Worm (Caenorhabditis elegans) whole organism, early embryonic: ENCODE results near the gene C25G4.17.

Experiments used
- B0310.2 ChIP-seq: sonication (generic microtip); optimal IDR thresholded peaks from 2 replicates; lab custom pipeline; 2016; ENCODE audit warnings: mild to moderate bottlenecking, missing genetic modification characterization, missing compliant biosample characterization
- F13C5.2 ChIP-seq: sonication (generic microtip); optimal IDR thresholded peaks from 2 replicates; lab custom pipeline; 2017; ENCODE audit warnings: mild to moderate bottlenecking, missing genetic modification characterization, inconsistent platforms, missing compliant biosample characterization
- aly-1 ChIP-seq: sonication (generic microtip); optimal IDR thresholded peaks from 2 replicates; lab custom pipeline; 2016; ENCODE audit warnings: missing genetic modification characterization, missing compliant biosample characterization
- ama-1 ChIP-seq: fragments of 150-350 bp; optimal IDR thresholded peaks from 2 replicates; lab custom pipeline; 2014
- ceh-13 ChIP-seq: fragments of 200-800 bp; sonication (Bioruptor generic); optimal IDR thresholded peaks from 2 replicates; lab custom pipeline; 2018; ENCODE audit warnings: mild to moderate bottlenecking, missing genetic modification characterization, missing compliant biosample characterization
- ceh-36 ChIP-seq: sonication (generic microtip); optimal IDR thresholded peaks from 2 replicates; lab custom pipeline; 2016; ENCODE audit warnings: missing genetic modification characterization, inconsistent platforms, missing compliant biosample characterization
- ets-7 ChIP-seq: sonication (generic microtip); optimal IDR thresholded peaks from 2 replicates; lab custom pipeline; 2016; ENCODE audit warnings: missing genotype, missing genetic modification characterization, missing compliant biosample characterization
- flt-1 ChIP-seq: fragments of 200-800 bp; sonication (Bioruptor generic); IDR thresholded peaks from 2 replicates; pipeline ENCODE4 v1.3.6; 2022; ENCODE audit warnings: missing genetic modification characterization, missing compliant biosample characterization
- hmbx-1 ChIP-seq: sonication (generic microtip); optimal IDR thresholded peaks from 2 replicates; lab custom pipeline; 2016; ENCODE audit warnings: mild to moderate bottlenecking, missing genetic modification characterization, missing compliant biosample characterization
- hmg-4 ChIP-seq: fragments of 200-800 bp; sonication (Bioruptor generic); optimal IDR thresholded peaks from 2 replicates; lab custom pipeline; 2018; ENCODE audit warnings: mild to moderate bottlenecking, missing genetic modification characterization, missing compliant biosample characterization
- hnd-1 ChIP-seq: sonication (generic microtip); optimal IDR thresholded peaks from 2 replicates; lab custom pipeline; 2016; ENCODE audit warnings: missing genetic modification characterization, missing compliant biosample characterization
- pes-1 ChIP-seq: fragments of 200-800 bp; sonication (Bioruptor generic); IDR thresholded peaks from 2 replicates; pipeline ENCODE4 v1.3.6; 2022; ENCODE audit warnings: missing genetic modification reagents, missing genetic modification characterization, missing compliant biosample characterization
- scrt-1 ChIP-seq: fragments of 200-800 bp; sonication (Bioruptor generic); IDR thresholded peaks from 2 replicates; pipeline ENCODE4 v1.3.6; 2022; ENCODE audit warnings: missing genetic modification characterization, missing compliant biosample characterization
- sea-1 ChIP-seq: fragments of 200-800 bp; sonication (Bioruptor generic); conservative IDR thresholded peaks from 2 replicates; pipeline ENCODE4 v1.3.6; 2022; ENCODE audit warnings: missing genetic modification characterization, missing compliant biosample characterization
- tbx-11 ChIP-seq: fragments of 200-800 bp; sonication (Bioruptor generic); IDR thresholded peaks from 2 replicates; pipeline ENCODE4 v1.3.6; 2022; ENCODE audit warnings: missing genetic modification characterization, missing compliant biosample characterization
- tbx-37 ChIP-seq: fragments of 200-800 bp; sonication (Bioruptor generic); conservative IDR thresholded peaks from 2 replicates; pipeline ENCODE4 v1.3.6; 2022; ENCODE audit warnings: missing genetic modification reagents, missing genetic modification characterization, missing compliant biosample characterization
- tra-4 ChIP-seq: sonication (generic microtip); optimal IDR thresholded peaks from 2 replicates; lab custom pipeline; 2017; ENCODE audit warnings: missing genetic modification characterization, missing compliant biosample characterization

The C25G4.17 gene

ce11 chrIV:12435442-12435841, 6.4 kb upstream of the C25G4.17 start, which contains the start of gene irg-4:
irg-4 (plus strand) TSS chrIV:12435833.
- no peak for TF ChIP-seq tbx-37
- TF ChIP-seq tra-4 (tag; lab: Kevin White, UChicago): no peak
- TF ChIP-seq tbx-11 (GFP tag; lab: Robert Waterston, UW): no peak
- TF ChIP-seq flt-1 (GFP tag; lab: Robert Waterston, UW): no peak
- TF ChIP-seq scrt-1 (GFP tag; lab: Robert Waterston, UW): no peak
- no peak for TF ChIP-seq ceh-36

DNA sequence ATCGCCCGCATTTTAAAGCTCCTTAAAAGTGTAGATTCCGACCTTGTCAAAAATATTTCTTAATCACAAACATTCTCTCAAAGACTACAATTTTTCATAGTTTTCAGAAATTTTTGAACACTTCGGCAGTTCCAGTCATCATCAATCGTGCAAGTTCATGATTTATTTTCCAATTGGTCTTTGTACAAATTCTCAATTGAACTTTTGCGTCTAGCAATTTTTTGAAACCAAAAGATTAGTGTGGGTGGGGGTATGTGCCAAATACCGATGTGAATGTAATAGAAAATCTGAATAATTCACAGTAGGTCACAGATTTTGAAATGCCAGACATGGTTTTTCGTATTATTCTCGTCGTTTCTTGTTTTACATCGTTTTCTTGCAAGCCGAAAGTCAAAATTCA, 3.5 kb upstream of the C25G4.17 start, which contains the start of gene clec-185:
Gene clec-185 (plus strand): TSS at position 301 of the 400 bp plus-strand sequence.
- TF ChIP-seq ceh-13 (GFP tag; lab: Kevin White, UChicago): no peak
- TF ChIP-seq F13C5.2: no peak
- no peak for TF ChIP-seq hmg-4 (GFP tag; lab: Kevin White, UChicago)

- TF ChIP-seq F13C5.2: no peak
- TF ChIP-seq B0310.2 (tag; lab: Kevin White, UChicago): no peak
- TF ChIP-seq sea-1 (GFP tag; lab: Robert Waterston, UW): no peak
- TF ChIP-seq tbx-37: no peak
- TF ChIP-seq tra-4 (tag; lab: Kevin White, UChicago): no peak
- no peak for TF ChIP-seq ceh-13 (GFP tag; lab: Kevin White, UChicago)
- no peak for TF ChIP-seq aly-1 (tag; lab: Kevin White, UChicago)
- TF ChIP-seq ceh-36: no peak
- TF ChIP-seq ama-1: no peak
- no peak for TF ChIP-seq pes-1 (GFP tag; lab: Robert Waterston, UW)
- no peak for TF ChIP-seq hmbx-1 (tag; lab: Kevin White, UChicago)
- no peak for TF ChIP-seq flt-1 (GFP tag; lab: Robert Waterston, UW)
Observed at ce11 chrIV:12443936-12444335, 2.1 kb downstream of the C25G4.17 start, which contains the start of gene C25G4.2. C25G4.2 (minus strand) TSS chrIV:12444035.

ce11 chrIV:12445463-12445934, 3.7 kb downstream of the C25G4.17 start, which contains the start of gene C25G4.3:
C25G4.3 (minus strand) TSS chrIV:12445884.
- TF ChIP-seq hmbx-1 (tag; lab: Kevin White, UChicago) (no peak), pes-1 (GFP tag; lab: Robert Waterston, UW) (no peak), ama-1 (no peak), aly-1 (tag; lab: Kevin White, UChicago) (no peak), tbx-11 (GFP tag; lab: Robert Waterston, UW) (no peak)

DNA sequence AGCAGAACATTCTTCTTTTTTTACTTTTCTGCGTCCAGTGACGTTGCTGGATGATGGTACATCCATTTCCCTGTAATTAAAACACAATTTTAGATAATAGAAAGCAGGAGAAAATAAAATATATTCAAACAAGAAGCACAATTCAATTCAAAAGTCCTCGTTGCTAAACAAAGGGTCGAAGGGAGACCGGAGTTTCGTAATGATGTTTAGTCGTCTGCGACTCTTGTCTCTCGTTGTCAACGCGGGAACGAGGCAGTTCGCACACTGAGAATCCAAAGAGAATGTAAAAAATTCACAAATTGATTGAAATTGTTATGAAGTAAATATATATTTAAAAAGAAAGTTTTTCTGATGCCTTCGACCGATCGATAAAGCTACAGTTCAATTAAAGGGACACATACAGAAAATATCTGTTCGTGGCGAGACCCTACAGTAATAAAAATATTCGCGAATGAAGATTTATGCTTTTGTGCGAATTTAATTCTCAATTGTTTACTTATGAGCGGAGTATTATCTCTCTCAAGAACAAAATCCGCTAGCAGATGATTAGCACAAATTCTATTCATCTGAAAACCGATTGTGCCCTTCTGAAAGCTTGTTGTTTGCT, 9.5 kb downstream of the C25G4.17 start, which contains the start of gene dpy-26:
Gene dpy-26 (minus strand): TSS at position 111 of the 607 bp plus-strand sequence.
- TF ChIP-seq scrt-1 (GFP tag; lab: Robert Waterston, UW): no peak
- peak; percentile 18 for TF ChIP-seq F13C5.2
- no peak for TF ChIP-seq sea-1 (GFP tag; lab: Robert Waterston, UW)
- no peak for TF ChIP-seq ets-7 (tag; lab: Kevin White, UChicago)
- no peak for TF ChIP-seq flt-1 (GFP tag; lab: Robert Waterston, UW)
- no peak for TF ChIP-seq tbx-11 (GFP tag; lab: Robert Waterston, UW)

DNA sequence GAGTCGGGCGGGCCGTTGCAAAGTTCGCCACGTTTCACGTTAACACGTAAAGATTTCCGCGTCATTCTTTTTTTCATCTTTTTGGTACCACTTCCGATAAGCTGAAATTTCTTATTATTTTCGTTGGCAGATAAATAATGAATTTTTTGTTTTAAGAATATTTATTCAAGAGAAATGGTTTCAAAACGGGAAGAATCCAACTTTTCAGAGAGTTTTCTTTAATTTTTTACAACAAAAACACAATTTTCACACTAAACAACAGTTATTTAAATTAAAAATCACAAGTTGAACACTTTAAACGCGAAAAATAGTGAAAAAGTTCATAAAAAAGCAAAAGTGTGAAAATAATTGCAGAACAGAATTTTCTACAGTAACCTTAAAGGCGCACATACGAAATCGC, 12.3 kb downstream of the C25G4.17 start, which contains the start of gene spe-44:
Gene spe-44 (minus strand): TSS at position 101 of the 400 bp plus-strand sequence.
- TF ChIP-seq sea-1 (GFP tag; lab: Robert Waterston, UW) (no peak), hmg-4 (GFP tag; lab: Kevin White, UChicago) (no peak), tbx-37 (no peak), tbx-11 (GFP tag; lab: Robert Waterston, UW) (no peak), ceh-13 (GFP tag; lab: Kevin White, UChicago) (no peak), B0310.2 (tag; lab: Kevin White, UChicago) (no peak), scrt-1 (GFP tag; lab: Robert Waterston, UW) (no peak), ceh-36 (no peak), hnd-1 (tag; lab: Kevin White, UChicago) (no peak), F13C5.2 (no peak), ama-1 (no peak), pes-1 (GFP tag; lab: Robert Waterston, UW) (no peak), aly-1 (tag; lab: Kevin White, UChicago) (no peak), tra-4 (tag; lab: Kevin White, UChicago) (no peak), flt-1 (GFP tag; lab: Robert Waterston, UW) (no peak), ets-7 (tag; lab: Kevin White, UChicago) (no peak)

DNA sequence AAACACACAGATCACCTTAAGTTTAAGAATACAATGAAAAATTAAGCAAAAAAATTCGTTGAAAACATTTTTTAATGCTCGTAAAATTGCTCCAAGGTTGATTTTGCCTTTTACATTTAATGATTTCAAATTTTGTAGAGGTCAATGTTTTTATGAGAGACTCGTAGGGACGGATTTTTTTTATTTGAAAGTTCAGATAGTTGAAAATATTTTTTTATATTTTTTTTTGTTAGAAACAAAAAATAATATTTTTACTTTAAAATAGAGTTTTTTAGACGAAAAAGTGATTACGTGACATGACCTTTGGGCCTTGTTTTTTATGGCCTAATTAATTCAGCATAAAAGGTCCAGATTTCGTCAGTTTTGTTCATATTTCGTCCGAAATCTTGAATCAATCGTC, 12.9 kb downstream of the C25G4.17 start, which contains the start of gene smz-1:
Gene smz-1 (plus strand): TSS at position 301 of the 400 bp plus-strand sequence.
- TF ChIP-seq B0310.2 (tag; lab: Kevin White, UChicago) (no peak), pes-1 (GFP tag; lab: Robert Waterston, UW) (no peak), sea-1 (GFP tag; lab: Robert Waterston, UW) (no peak), F13C5.2 (no peak), tbx-11 (GFP tag; lab: Robert Waterston, UW) (no peak), hnd-1 (tag; lab: Kevin White, UChicago) (no peak), ceh-36 (no peak)

DNA sequence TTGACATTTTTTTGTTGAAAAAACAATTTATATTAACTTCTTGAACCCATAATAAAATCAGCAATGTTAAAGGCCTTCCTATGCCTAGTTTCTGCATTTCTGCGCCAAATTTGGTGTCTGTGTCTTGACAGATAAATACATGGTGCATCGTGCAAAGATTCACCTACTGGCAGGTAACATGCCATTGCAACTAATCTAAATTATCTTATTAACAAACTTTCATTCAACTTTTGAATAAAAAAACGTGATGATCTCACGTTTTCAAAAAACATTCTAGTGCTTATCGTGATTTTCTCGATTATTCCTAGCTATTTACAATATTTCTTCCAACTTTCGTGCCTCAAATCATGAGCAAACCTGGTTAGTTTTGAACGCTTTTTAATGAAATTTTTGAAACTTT, 14.8 kb downstream of the C25G4.17 start, which contains the start of gene C25G4.7:
Gene C25G4.7 (plus strand): TSS at position 301 of the 400 bp plus-strand sequence.
- TF ChIP-seq tbx-11 (GFP tag; lab: Robert Waterston, UW) (no peak), hnd-1 (tag; lab: Kevin White, UChicago) (no peak), flt-1 (GFP tag; lab: Robert Waterston, UW) (no peak), aly-1 (tag; lab: Kevin White, UChicago) (no peak), B0310.2 (tag; lab: Kevin White, UChicago) (no peak), tbx-37 (no peak), pes-1 (GFP tag; lab: Robert Waterston, UW) (no peak), scrt-1 (GFP tag; lab: Robert Waterston, UW) (no peak), ceh-13 (GFP tag; lab: Kevin White, UChicago) (no peak), hmg-4 (GFP tag; lab: Kevin White, UChicago) (no peak), tra-4 (tag; lab: Kevin White, UChicago) (no peak)
